Worm (Caenorhabditis elegans): ENCODE data around the gene atln-2.

DNA sequence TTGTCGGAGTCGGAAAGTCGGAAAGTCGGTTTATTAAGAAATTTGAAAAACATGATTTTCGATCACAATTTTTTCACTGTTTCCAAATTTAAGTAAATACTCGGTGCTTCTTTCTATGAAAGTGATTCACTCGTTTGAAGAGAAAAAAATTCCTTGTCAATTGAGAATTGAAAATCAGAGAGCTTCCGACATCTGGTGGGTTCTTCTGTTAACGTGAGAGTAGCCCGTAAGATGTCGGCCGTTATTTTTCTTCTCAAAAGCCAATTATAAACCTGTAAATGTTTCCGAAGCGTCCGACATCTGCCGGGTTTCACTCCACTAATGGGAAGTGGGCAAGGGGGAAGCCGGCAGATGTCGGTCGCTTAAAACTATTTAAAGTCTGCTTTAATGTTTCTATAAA, 3.6 kb downstream of the atln-2 start:
- TF ChIP-seq unc-130 (GFP tag; optimal IDR thresholded peaks at IDR 0.05), result no peak
- TF ChIP-seq ama-1 (optimal IDR thresholded peaks at IDR 0.05), result no peak
- TF ChIP-seq ama-1 (GFP tag; optimal IDR thresholded peaks at IDR 0.05), result no peak

All from whole organism, young adult.